Fruit fly (Drosophila melanogaster) whole organism, wandering third instar larva: ENCODE data around the gene GAA1.
A peak's percentile ranks its signal among the peaks of the same experiment; 100 is the strongest.

ENCODE experiments used
- Abd-B ChIP-seq: fragments of >200 bp; optimal IDR thresholded peaks from 2 replicates; lab custom pipeline; 2017; ENCODE audit warnings: missing biosample characterization, missing genetic modification characterization
- CG32264 ChIP-seq: fragments of 200-800 bp; sonication (Bioruptor generic); optimal IDR thresholded peaks from 2 replicates; lab custom pipeline; 2016; ENCODE audit warnings: missing biosample characterization, missing genetic modification characterization
- CG9705 ChIP-seq: fragments of 200-800 bp; sonication (Bioruptor generic); optimal IDR thresholded peaks from 2 replicates; lab custom pipeline; 2018; ENCODE audit warnings: missing biosample characterization, mild to moderate bottlenecking, missing genetic modification characterization
- CrebA ChIP-seq: fragments of 200-800 bp; sonication (Bioruptor generic); optimal IDR thresholded peaks from 2 replicates; lab custom pipeline; 2016; ENCODE audit warnings: missing biosample characterization, mild to moderate bottlenecking, missing genetic modification characterization, borderline replicate concordance
- Dfd ChIP-seq: fragments of >200 bp; optimal IDR thresholded peaks from 2 replicates; lab custom pipeline; 2017; ENCODE audit warnings: missing biosample characterization, missing genetic modification characterization
- Dif ChIP-seq: fragments of 200-275, 200-300 bp; sonication (Bioruptor generic); optimal IDR thresholded peaks from 2 replicates; lab custom pipeline; 2018; ENCODE audit warnings: missing biosample characterization, missing genetic modification characterization; ENCODE audit not compliant: partially characterized antibody
- GATAd ChIP-seq: sonication (Bioruptor generic); optimal IDR thresholded peaks from 2 replicates; lab custom pipeline; 2016; ENCODE audit warnings: missing biosample characterization, missing genetic modification characterization
- HLH106 ChIP-seq: fragments of 200-800 bp; optimal IDR thresholded peaks from 3 replicates; lab custom pipeline; 2019; ENCODE audit warnings: missing biosample characterization, mild to moderate bottlenecking, missing genetic modification characterization, moderate library complexity
- Hnf4 ChIP-seq: fragments of 200-800 bp; sonication (Bioruptor generic); optimal IDR thresholded peaks from 2 replicates; lab custom pipeline; 2016; ENCODE audit warnings: missing biosample characterization, mild to moderate bottlenecking, missing genetic modification characterization
- Hr78 ChIP-seq: fragments of >200 bp; optimal IDR thresholded peaks from 2 replicates; lab custom pipeline; 2017; ENCODE audit warnings: missing biosample characterization, missing genetic modification characterization
- Hr83 ChIP-seq: fragments of 200-300 bp; sonication (Bioruptor generic); optimal IDR thresholded peaks from 2 replicates; lab custom pipeline; 2016; ENCODE audit warnings: missing biosample characterization, mild to moderate bottlenecking, missing genetic modification characterization, moderate library complexity; ENCODE audit not compliant: poor library complexity, severe bottlenecking
- Jra ChIP-seq: sonication (Bioruptor generic); optimal IDR thresholded peaks from 2 replicates; lab custom pipeline; 2016; ENCODE audit warnings: missing biosample characterization, missing genetic modification characterization
- Mio ChIP-seq: sonication (Bioruptor generic); optimal IDR thresholded peaks from 2 replicates; lab custom pipeline; 2016; ENCODE audit warnings: missing biosample characterization, missing genetic modification characterization
- Myc ChIP-seq: fragments of >200 bp; optimal IDR thresholded peaks from 2 replicates; lab custom pipeline; 2017
- N ChIP-seq: fragments of >200 bp; optimal IDR thresholded peaks from 2 replicates; lab custom pipeline; 2018; ENCODE audit warnings: missing biosample characterization, missing external identifiers, missing genetic modification characterization
- OdsH ChIP-seq: fragments of 200-800 bp; sonication (Bioruptor generic); optimal IDR thresholded peaks from 2 replicates; lab custom pipeline; 2016; ENCODE audit warnings: missing biosample characterization, mild to moderate bottlenecking, missing genetic modification characterization
- Rel ChIP-seq, 2 experiments: fragments of 200-800 bp; sonication (Bioruptor generic) in 1 of 2; optimal IDR thresholded peaks; 2 replicates in 1 of 2; 3 replicates in 1 of 2; lab custom pipeline; 2016 to 2019; ENCODE audit warnings: mild to moderate bottlenecking in 2 of 2, missing biosample characterization in 2 of 2, missing genetic modification characterization in 2 of 2, moderate library complexity in 1 of 2
- Sp1 ChIP-seq: fragments of 200-800 bp; sonication (Bioruptor generic); optimal IDR thresholded peaks from 3 replicates; lab custom pipeline; 2019; ENCODE audit warnings: missing biosample characterization, mild to moderate bottlenecking, missing genetic modification characterization, moderate library complexity
- Vsx2 ChIP-seq: fragments of 200-300, 225-300 bp; sonication (Bioruptor generic); optimal IDR thresholded peaks from 2 replicates; lab custom pipeline; 2018; ENCODE audit warnings: missing biosample characterization, missing genetic modification characterization; ENCODE audit not compliant: partially characterized antibody
- br ChIP-seq: fragments of 200-800 bp; sonication (Bioruptor generic); optimal IDR thresholded peaks from 2 replicates; lab custom pipeline; 2016; ENCODE audit warnings: missing biosample characterization, missing genetic modification characterization
- brk ChIP-seq: fragments of 200-800 bp; sonication (Bioruptor generic); optimal IDR thresholded peaks from 2 replicates; lab custom pipeline; 2016; ENCODE audit warnings: missing biosample characterization, mild to moderate bottlenecking, missing genetic modification characterization
- dl ChIP-seq, 2 experiments: fragments of 175-275, 200-275 bp in 1 of 2; fragments of 200-275 bp in 1 of 2; sonication (Bioruptor generic); optimal IDR thresholded peaks; lab custom pipeline; 2018; ENCODE audit warnings: mild to moderate bottlenecking in 2 of 2, missing biosample characterization in 2 of 2, missing genetic modification characterization in 2 of 2, moderate library complexity in 2 of 2; ENCODE audit not compliant: partially characterized antibody in 2 of 2, insufficient read depth in 1 of 2
- dmrt93B ChIP-seq: fragments of 200-800 bp; sonication (Bioruptor generic); optimal IDR thresholded peaks from 2 replicates; lab custom pipeline; 2018; ENCODE audit warnings: missing biosample characterization, mild to moderate bottlenecking, missing genetic modification characterization
- dsf ChIP-seq: sonication (Bioruptor generic); optimal IDR thresholded peaks from 2 replicates; lab custom pipeline; 2016; ENCODE audit warnings: missing biosample characterization, missing genetic modification characterization, borderline replicate concordance
- ey ChIP-seq: fragments of 200-800 bp; sonication (Bioruptor generic); optimal IDR thresholded peaks from 2 replicates; lab custom pipeline; 2016; ENCODE audit warnings: missing biosample characterization, missing genetic modification characterization
- foxo ChIP-seq, 2 experiments: fragments of 200-800 bp; sonication (Bioruptor generic); optimal IDR thresholded peaks; 2 replicates in 1 of 2; 3 replicates in 1 of 2; lab custom pipeline; 2016 to 2017; ENCODE audit warnings: missing biosample characterization in 2 of 2, missing genetic modification characterization in 2 of 2
- fru ChIP-seq: fragments of 200-800 bp; sonication (Bioruptor generic); optimal IDR thresholded peaks from 3 replicates; lab custom pipeline; 2016; ENCODE audit warnings: missing biosample characterization, mild to moderate bottlenecking, missing genetic modification characterization
- h ChIP-seq: fragments of 200-800 bp; sonication (Bioruptor generic); optimal IDR thresholded peaks from 3 replicates; lab custom pipeline; 2016; ENCODE audit warnings: missing biosample characterization, mild to moderate bottlenecking, missing genetic modification characterization
- jim ChIP-seq: fragments of 175-275, 200-325 bp; sonication (Bioruptor generic); optimal IDR thresholded peaks from 2 replicates; lab custom pipeline; 2016; ENCODE audit warnings: missing biosample characterization, mild to moderate bottlenecking, missing genetic modification characterization
- lola ChIP-seq: fragments of >200 bp; optimal IDR thresholded peaks from 2 replicates; lab custom pipeline; 2017; ENCODE audit warnings: missing biosample characterization, missing genetic modification characterization
- pan ChIP-seq: fragments of >200 bp; optimal IDR thresholded peaks from 2 replicates; lab custom pipeline; 2017
- psq ChIP-seq: fragments of 200-800 bp; sonication (Bioruptor generic); optimal IDR thresholded peaks from 3 replicates; lab custom pipeline; 2017; ENCODE audit warnings: missing biosample characterization, mild to moderate bottlenecking, missing genetic modification characterization, moderate library complexity
- rgr ChIP-seq: fragments of 200-800 bp; sonication (Bioruptor generic); optimal IDR thresholded peaks from 3 replicates; lab custom pipeline; 2016; ENCODE audit warnings: missing biosample characterization, mild to moderate bottlenecking, missing genetic modification characterization
- sage ChIP-seq: fragments of 200-800 bp; sonication (Bioruptor generic); optimal IDR thresholded peaks from 2 replicates; lab custom pipeline; 2016; ENCODE audit warnings: missing biosample characterization, mild to moderate bottlenecking, missing genetic modification characterization
- sv ChIP-seq: fragments of 200-800 bp; sonication (Bioruptor generic); optimal IDR thresholded peaks from 3 replicates; lab custom pipeline; 2016; ENCODE audit warnings: missing biosample characterization, missing genetic modification characterization
- tai ChIP-seq: sonication (Bioruptor generic); optimal IDR thresholded peaks from 2 replicates; lab custom pipeline; 2016; ENCODE audit warnings: missing biosample characterization, missing genetic modification characterization
- usp ChIP-seq: fragments of >200 bp; optimal IDR thresholded peaks from 2 replicates; lab custom pipeline; 2017; ENCODE audit warnings: missing biosample characterization, missing genetic modification characterization
- woc ChIP-seq: sonication (Bioruptor generic); optimal IDR thresholded peaks from 2 replicates; lab custom pipeline; 2016; ENCODE audit warnings: missing biosample characterization, mild to moderate bottlenecking, missing genetic modification characterization

Gene GAA1

dm6 chrX:5917310-5917988, 44.3 kb upstream of the GAA1 start:
- peak; percentile 70 for TF ChIP-seq psq (GFP tag; lab: Kevin White, UChicago)
- peak; percentile 23 for TF ChIP-seq Sp1 (GFP tag; lab: Kevin White, UChicago)
- peak; percentile 14 for TF ChIP-seq brk
- TF ChIP-seq CG9705 (GFP tag; lab: Kevin White, UChicago), result no peak
- TF ChIP-seq HLH106 (tag; lab: Kevin White, UChicago), result no peak
- TF ChIP-seq usp (GFP tag; lab: Kevin White, UChicago), result no peak

- no peak for TF ChIP-seq pan
- TF ChIP-seq psq (GFP tag; lab: Kevin White, UChicago), result no peak
- no peak for TF ChIP-seq CrebA (GFP tag; lab: Kevin White, UChicago)
- no peak for TF ChIP-seq tai
- TF ChIP-seq fru (GFP tag; lab: Kevin White, UChicago), result no peak
- peak; percentile 37 for TF ChIP-seq Myc (lab: Kevin White, UChicago)
- no peak for TF ChIP-seq sage (GFP tag; lab: Kevin White, UChicago)
- TF ChIP-seq GATAd (GFP tag; lab: Kevin White, UChicago), result no peak
- no peak for TF ChIP-seq br
- no peak for TF ChIP-seq sv (GFP tag; lab: Kevin White, UChicago)
- no peak for TF ChIP-seq brk
- no peak for TF ChIP-seq jim (GFP tag; lab: Kevin White, UChicago)
- TF ChIP-seq Hr83, result peak; percentile 3
- TF ChIP-seq dl (GFP tag; optimal IDR thresholded peaks at IDR 0.05; lab: Kevin White, UChicago; ENCODE audit: insufficient read depth in 1 of 2, partially characterized antibody in 2 of 2), result no peak
- TF ChIP-seq woc (GFP tag; lab: Kevin White, UChicago), result no peak
- no peak for TF ChIP-seq Hr78 (GFP tag; lab: Kevin White, UChicago)
- TF ChIP-seq CG32264 (GFP tag; lab: Kevin White, UChicago), result no peak
- no peak for TF ChIP-seq Abd-B
- no peak for TF ChIP-seq Mio (GFP tag; lab: Kevin White, UChicago)
- no peak for TF ChIP-seq Jra (GFP tag; lab: Kevin White, UChicago)
- no peak for TF ChIP-seq dmrt93B
- no peak for TF ChIP-seq ey (GFP tag; lab: Kevin White, UChicago)
- TF ChIP-seq Rel (GFP tag; optimal IDR thresholded peaks at IDR 0.05; lab: Kevin White, UChicago), result peak; percentile 3
- TF ChIP-seq Rel (tag; optimal IDR thresholded peaks at IDR 0.05; lab: Kevin White, UChicago), result no peak
- TF ChIP-seq Dfd (GFP tag; lab: Kevin White, UChicago), result no peak
- peak; percentile 30 for TF ChIP-seq Dif (GFP tag; lab: Kevin White, UChicago)
- no peak for TF ChIP-seq lola (GFP tag; lab: Kevin White, UChicago)
- peak; percentile 8 for TF ChIP-seq Hnf4
- no peak for TF ChIP-seq rgr (GFP tag; lab: Kevin White, UChicago)
- peak; percentile 30 for TF ChIP-seq h (GFP tag; lab: Kevin White, UChicago)
- TF ChIP-seq N (GFP tag; lab: Kevin White, UChicago), result no peak
- TF ChIP-seq Vsx2 (GFP tag; lab: Kevin White, UChicago), result no peak
- TF ChIP-seq foxo (GFP tag; optimal IDR thresholded peaks at IDR 0.05; lab: Kevin White, UChicago), result no peak
- TF ChIP-seq dsf (GFP tag; lab: Kevin White, UChicago), result no peak
- no peak for TF ChIP-seq OdsH (GFP tag; lab: Kevin White, UChicago)
- TF ChIP-seq CG9705 (GFP tag; lab: Kevin White, UChicago), result no peak
- TF ChIP-seq usp (GFP tag; lab: Kevin White, UChicago), result no peak
- peak; percentile 20 for TF ChIP-seq Sp1 (GFP tag; lab: Kevin White, UChicago)
- no peak for TF ChIP-seq HLH106 (tag; lab: Kevin White, UChicago)
These were observed 43.5 kb upstream of the GAA1 start, which contains the start of the genes Shmt and CG3726 for dm6 chrX:5916494-5917309. Shmt (minus strand) TSS chrX:5916797. CG3726 (plus strand) TSS chrX:5917097.
